Worm (Caenorhabditis elegans): ENCODE measurements around the gene B0334.4.

Gene B0334.4

DNA sequence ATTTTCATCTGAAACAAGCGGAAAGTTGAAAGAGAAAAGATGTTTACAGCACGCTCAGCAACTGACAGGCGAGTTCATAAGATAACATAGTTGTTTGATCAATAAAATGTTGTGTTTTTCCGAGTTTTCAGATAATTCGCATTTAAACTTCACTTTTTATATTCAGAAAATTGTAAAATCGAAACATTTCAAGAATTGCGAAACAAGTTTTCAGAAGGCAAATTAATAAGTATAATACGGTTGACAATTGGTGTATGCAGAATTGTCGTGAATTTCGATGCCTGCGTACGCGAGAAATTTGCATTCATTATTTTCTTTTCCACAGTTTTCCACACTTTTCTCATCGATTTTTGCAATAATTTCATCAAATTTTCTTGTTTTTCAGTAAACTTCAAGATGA lies at the start of gene B0334.4, which contains the start of gene ooc-3:
Gene B0334.4 (plus strand): TSS at position 386 of the 400 bp plus-strand sequence.
Gene ooc-3 (minus strand): TSS at position 15 of the 400 bp plus-strand sequence.
- TF ChIP-seq unc-62 (GFP tag; optimal IDR thresholded peaks at IDR 0.05) = no peak

DNA sequence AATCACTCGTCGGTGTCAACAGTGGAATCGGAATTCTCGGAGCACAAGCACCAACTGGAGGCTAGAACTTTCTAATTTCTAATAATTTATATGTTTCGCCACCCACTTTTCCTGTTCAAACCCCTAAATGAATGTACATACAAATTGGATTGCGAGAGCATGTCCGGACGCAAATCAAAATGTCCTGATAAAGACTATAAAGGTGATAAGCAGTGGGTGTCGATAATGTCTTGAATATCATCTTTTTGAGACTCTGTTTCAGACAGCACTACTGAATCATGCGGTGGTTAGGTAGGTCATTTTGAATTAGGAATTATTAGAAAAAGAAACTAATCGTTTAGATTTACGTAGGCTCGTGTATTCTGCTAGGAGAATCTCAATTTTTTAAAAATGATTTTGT lies 46.7 kb upstream of the B0334.4 start, which contains the start of gene W02B12.1:
Gene W02B12.1 (plus strand): TSS at position 269 of the 400 bp plus-strand sequence.
- TF ChIP-seq unc-62 (GFP tag; optimal IDR thresholded peaks at IDR 0.05) = no peak

DNA sequence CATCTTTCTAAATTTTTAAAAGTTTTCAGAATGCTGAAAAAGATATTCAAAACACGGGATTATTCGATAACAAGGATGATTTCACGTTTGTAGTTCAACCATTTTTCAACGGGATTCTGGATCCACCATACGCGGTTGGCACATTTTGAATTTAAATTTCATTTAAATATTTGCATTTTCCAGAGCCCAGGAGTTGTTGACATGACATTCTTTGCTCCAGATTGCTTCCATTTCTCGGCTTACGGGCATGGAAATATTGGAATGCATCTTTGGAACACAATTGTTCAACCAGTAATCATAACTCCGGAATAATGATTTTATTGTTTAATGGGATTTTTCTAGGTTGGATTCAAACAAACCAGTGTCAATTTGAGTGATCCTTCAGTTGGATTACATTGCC lies 44.6 kb upstream of the B0334.4 start:
- no peak for TF ChIP-seq unc-62 (GFP tag; optimal IDR thresholded peaks at IDR 0.05)

ce11 chrII:11451738-11452137 lies 43.8 kb upstream of the B0334.4 start:
- TF ChIP-seq unc-62 (GFP tag; optimal IDR thresholded peaks at IDR 0.05) = no peak

ce11 chrII:11452498-11453005 lies 42.9 kb upstream of the B0334.4 start, which contains the start of gene rsp-2:
TSS of gene rsp-2 (minus strand) at chrII:11452955.
- TF ChIP-seq unc-62 (GFP tag; optimal IDR thresholded peaks at IDR 0.05) = no peak

DNA sequence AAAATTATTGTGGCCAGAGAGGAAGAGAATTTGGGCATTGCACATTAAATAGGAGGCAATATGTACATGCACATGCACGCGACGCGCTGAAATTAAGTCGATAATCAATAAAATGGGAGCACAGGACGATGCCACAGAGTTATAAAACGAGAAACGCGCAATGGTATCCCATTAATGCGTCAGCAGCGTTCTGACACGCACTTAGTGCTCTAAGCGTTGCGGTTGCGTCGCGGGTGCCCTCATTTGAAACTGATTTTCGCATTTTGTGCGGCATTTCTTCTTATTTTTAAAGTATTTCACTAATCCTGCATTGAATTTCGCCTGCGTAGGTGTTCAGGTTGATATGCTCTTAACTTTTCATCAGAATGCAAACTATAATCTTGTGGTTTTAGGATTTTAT lies 42.5 kb upstream of the B0334.4 start, which contains the start of gene rsp-1:
Gene rsp-1 (plus strand): TSS at position 338 of the 400 bp plus-strand sequence.
- TF ChIP-seq unc-62 (GFP tag; optimal IDR thresholded peaks at IDR 0.05) = no peak

ce11 chrII:11453639-11454038 lies 41.9 kb upstream of the B0334.4 start:
- no peak for TF ChIP-seq unc-62 (GFP tag; optimal IDR thresholded peaks at IDR 0.05)

ce11 chrII:11455140-11455539 lies 40.4 kb upstream of the B0334.4 start:
- TF ChIP-seq unc-62 (GFP tag; optimal IDR thresholded peaks at IDR 0.05) = no peak

DNA sequence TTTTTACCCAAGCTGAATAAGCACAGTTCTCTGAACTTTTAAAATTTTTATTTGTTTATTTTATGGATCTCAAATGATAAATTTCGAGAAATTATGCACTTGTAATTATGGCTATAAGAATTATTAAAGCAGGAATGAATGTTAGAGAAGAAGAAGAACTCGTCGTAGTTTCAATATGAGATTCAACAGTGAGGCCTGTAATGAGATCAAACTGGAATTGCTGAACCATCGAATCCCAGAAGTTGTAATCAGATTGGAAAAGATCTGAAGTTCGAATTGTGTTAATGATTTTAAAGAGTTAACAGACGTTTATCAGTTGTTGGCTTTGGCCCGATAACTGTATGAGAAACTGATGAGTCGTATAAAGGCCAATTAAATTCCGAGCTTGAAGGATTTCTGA lies 39.8 kb upstream of the B0334.4 start:
- no peak for TF ChIP-seq unc-62 (GFP tag; optimal IDR thresholded peaks at IDR 0.05)

- TF ChIP-seq unc-62 (GFP tag; optimal IDR thresholded peaks at IDR 0.05) = no peak
Observed at ce11 chrII:11459883-11460282, 35.6 kb upstream of the B0334.4 start.

DNA sequence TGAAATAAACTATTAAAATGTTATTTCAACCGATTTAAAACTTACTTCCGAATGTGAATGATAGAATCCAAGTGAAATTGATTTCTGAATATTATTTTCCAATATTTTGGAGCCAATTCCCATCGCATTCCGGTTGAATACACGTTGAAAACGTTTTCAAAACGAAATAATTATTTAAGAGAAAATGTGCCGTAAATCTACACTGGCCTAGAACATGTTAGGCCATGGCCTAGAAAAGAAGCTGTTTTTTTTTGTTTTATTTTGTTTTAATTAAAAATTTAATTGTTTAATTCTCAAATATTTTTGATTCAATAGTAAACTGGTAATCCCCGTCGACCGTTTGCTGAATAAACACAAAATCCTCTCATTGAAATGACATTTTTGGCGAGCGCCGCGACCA lies 31.6 kb upstream of the B0334.4 start:
- no peak for TF ChIP-seq unc-62 (GFP tag; optimal IDR thresholded peaks at IDR 0.05)

DNA sequence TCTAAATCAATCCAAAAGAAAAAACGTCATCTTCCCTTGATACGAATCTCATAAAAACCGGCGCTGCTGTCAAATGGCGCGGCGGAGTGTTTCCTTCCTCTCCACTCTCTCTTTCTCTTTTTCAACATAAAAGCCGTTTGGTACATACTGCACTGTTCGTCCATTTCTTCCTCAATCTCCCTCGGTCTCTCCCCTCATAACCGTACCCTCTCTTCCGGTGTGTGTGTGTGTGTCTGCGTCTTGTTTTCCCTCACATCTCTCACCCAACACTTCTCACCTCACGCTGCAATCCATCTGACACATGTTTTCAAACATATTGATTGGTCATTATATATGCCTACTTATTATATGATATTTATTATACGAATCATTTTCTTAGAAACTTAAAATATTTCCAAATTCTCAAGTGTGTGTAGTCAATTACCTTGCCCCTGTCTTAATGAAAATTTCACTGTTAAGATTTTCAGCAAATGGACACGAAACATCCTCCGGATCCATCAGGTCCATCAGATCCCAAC lies 31.0 kb upstream of the B0334.4 start, which contains the start of the genes aars-1 and rga-1:
Gene aars-1 (minus strand): TSS at position 71 of the 518 bp plus-strand sequence.
Gene rga-1 (plus strand): TSS at position 468 of the 518 bp plus-strand sequence.
- no peak for TF ChIP-seq unc-62 (GFP tag; optimal IDR thresholded peaks at IDR 0.05)

DNA sequence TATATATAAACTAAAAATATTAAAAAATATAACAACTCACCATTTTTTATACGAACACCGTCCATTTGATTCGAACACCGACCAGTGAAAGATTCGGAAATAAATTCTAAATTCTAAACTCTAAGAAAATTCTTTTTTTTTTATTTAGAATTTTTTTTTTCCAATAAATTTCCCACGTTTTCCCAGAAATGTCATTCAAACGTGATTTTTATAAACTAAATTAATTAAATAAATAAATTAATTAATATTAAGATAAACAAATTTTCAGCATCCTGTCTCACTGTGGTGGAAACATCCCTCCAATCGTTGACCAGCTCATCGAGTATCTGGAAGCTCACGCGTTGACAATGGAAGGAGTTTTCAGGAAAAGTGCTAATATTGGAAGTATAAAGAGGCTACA lies 28.0 kb upstream of the B0334.4 start, which contains the start of gene klp-17:
Gene klp-17 (minus strand): TSS at position 101 of the 400 bp plus-strand sequence.
- no peak for TF ChIP-seq unc-62 (GFP tag; optimal IDR thresholded peaks at IDR 0.05)

- TF ChIP-seq unc-62 (GFP tag; optimal IDR thresholded peaks at IDR 0.05) = no peak
Observed at ce11 chrII:11469574-11470108, 25.9 kb upstream of the B0334.4 start, which contains the start of gene cisd-1. TSS of gene cisd-1 (minus strand) at chrII:11469624.

DNA sequence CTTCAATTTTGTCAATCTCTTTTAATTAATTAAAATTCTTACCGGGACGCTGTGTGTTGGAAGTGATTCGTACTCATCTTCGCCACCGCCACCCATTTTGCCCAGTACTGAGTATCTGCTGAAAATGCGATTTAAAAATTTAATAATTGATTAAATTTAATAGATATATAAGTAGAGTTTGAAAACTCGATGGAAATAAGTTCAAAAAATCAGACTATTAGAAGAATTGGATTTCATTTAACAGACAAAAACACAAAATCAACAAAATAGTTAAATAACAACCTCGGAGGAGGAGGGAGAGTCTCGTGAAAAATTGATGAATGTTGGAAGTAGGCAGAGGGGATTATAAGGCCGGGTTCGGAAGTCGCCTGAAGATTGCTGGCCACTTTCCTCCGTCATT lies 23.6 kb upstream of the B0334.4 start, which contains the start of gene mfn-1:
Gene mfn-1 (minus strand): TSS at position 101 of the 400 bp plus-strand sequence.
- no peak for TF ChIP-seq unc-62 (GFP tag; optimal IDR thresholded peaks at IDR 0.05)

DNA sequence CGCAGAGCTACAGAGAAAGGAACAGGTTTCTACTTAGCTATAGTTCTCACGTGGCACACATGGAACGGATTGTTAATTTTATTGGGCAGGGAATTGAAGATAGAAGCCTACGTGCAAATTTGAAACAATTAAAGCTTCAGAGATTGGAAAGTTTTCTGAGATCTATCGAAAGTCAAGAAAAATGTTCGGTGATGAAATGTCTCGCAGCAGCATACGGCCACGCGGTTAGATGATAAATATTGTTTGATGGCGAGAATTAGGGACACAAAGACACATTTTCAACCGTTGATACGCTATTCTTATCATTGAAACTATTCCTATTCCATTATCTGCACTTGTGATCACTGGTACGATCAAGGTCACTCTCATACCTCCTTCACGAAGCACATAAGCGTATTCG lies 22.9 kb upstream of the B0334.4 start:
- no peak for TF ChIP-seq unc-62 (GFP tag; optimal IDR thresholded peaks at IDR 0.05)

Measured in whole organism, dauer.